Fruit fly (Drosophila melanogaster): ENCODE measurements around the gene Coq5.

dm6 chrX:13194249-13194648 is at the start of gene Coq5:
- TF ChIP-seq h (optimal IDR thresholded peaks at IDR 0.05) (no peak), Sin3A (optimal IDR thresholded peaks at IDR 0.05) (no peak)
